Worm (Caenorhabditis elegans) whole organism, L2 larva: ENCODE data around the gene rod-1.

Source experiments
- C34F6.9 ChIP-seq: fragments of 150-350 bp; optimal IDR thresholded peaks from 2 replicates; lab custom pipeline; 2014; ENCODE audit warnings: missing biosample characterization, missing genetic modification characterization
- F13H6.1 ChIP-seq: sonication (generic microtip); optimal IDR thresholded peaks from 2 replicates; lab custom pipeline; 2016; ENCODE audit warnings: missing genetic modification characterization, missing compliant biosample characterization
- R02D3.7 ChIP-seq: fragments of 150-350 bp; optimal IDR thresholded peaks from 2 replicates; lab custom pipeline; 2014; ENCODE audit warnings: missing biosample characterization, missing genetic modification characterization
- alr-1 ChIP-seq: fragments of 150-350 bp; optimal IDR thresholded peaks from 2 replicates; lab custom pipeline; 2014; ENCODE audit warnings: missing biosample characterization, missing genetic modification characterization
- ama-1 ChIP-seq: fragments of 150-350 bp; optimal IDR thresholded peaks from 2 replicates; lab custom pipeline; 2018; ENCODE audit warnings: inconsistent platforms
- blmp-1 ChIP-seq: sonication (generic microtip); optimal IDR thresholded peaks from 2 replicates; lab custom pipeline; 2017; ENCODE audit warnings: missing genetic modification characterization, mild to moderate bottlenecking, missing compliant biosample characterization, antibody characterized with exemption, moderate library complexity; ENCODE audit not compliant: insufficient read depth
- ceh-16 ChIP-seq: fragments of 150-350 bp; optimal IDR thresholded peaks from 2 replicates; lab custom pipeline; 2014; ENCODE audit warnings: missing biosample characterization, missing genetic modification characterization
- ceh-82 ChIP-seq: fragments of 150-350 bp; optimal IDR thresholded peaks from 2 replicates; lab custom pipeline; 2014; ENCODE audit warnings: missing biosample characterization, missing genetic modification characterization
- crh-2 ChIP-seq: sonication (generic microtip); optimal IDR thresholded peaks from 2 replicates; lab custom pipeline; 2017; ENCODE audit warnings: missing biosample characterization, missing genetic modification characterization
- dmd-4 ChIP-seq: sonication (generic microtip); optimal IDR thresholded peaks from 2 replicates; lab custom pipeline; 2017; ENCODE audit warnings: missing biosample characterization, missing genetic modification characterization
- egl-27 ChIP-seq: sonication (generic microtip); optimal IDR thresholded peaks from 3 replicates; lab custom pipeline; 2017; ENCODE audit warnings: missing biosample characterization, missing genetic modification reagents, missing genetic modification characterization
- fos-1 ChIP-seq: fragments of 150-350 bp; optimal IDR thresholded peaks from 2 replicates; lab custom pipeline; 2014; ENCODE audit warnings: missing biosample characterization, missing genetic modification characterization
- gmeb-1 ChIP-seq: fragments of 150-350 bp; optimal IDR thresholded peaks from 2 replicates; lab custom pipeline; 2014; ENCODE audit warnings: missing biosample characterization, missing genetic modification characterization
- lin-11 ChIP-seq: fragments of 150-350 bp; sonication (generic microtip); optimal IDR thresholded peaks from 2 replicates; lab custom pipeline; 2014; ENCODE audit warnings: missing biosample characterization, missing genetic modification characterization, inconsistent platforms, mixed read lengths
- lin-13 ChIP-seq: fragments of 150-350 bp; optimal IDR thresholded peaks from 2 replicates; lab custom pipeline; 2014; ENCODE audit warnings: missing biosample characterization, missing genetic modification reagents, missing genetic modification characterization
- lin-39 ChIP-seq: fragments of 150-350 bp; optimal IDR thresholded peaks from 2 replicates; lab custom pipeline; 2014; ENCODE audit warnings: missing biosample characterization, missing genetic modification reagents, missing genetic modification characterization
- lsy-2 ChIP-seq, 2 experiments: fragments of 150-350 bp in 1 of 2; sonication (generic microtip) in 1 of 2; optimal IDR thresholded peaks; 2 replicates each; lab custom pipeline; 2014 to 2017; ENCODE audit warnings: missing biosample characterization in 2 of 2, missing genetic modification characterization in 2 of 2
- mab-5 ChIP-seq: fragments of 150-350 bp; optimal IDR thresholded peaks from 2 replicates; lab custom pipeline; 2014; ENCODE audit warnings: missing biosample characterization, missing genetic modification characterization
- mbf-1 ChIP-seq: sonication (generic microtip); optimal IDR thresholded peaks from 2 replicates; lab custom pipeline; 2017; ENCODE audit warnings: missing biosample characterization, missing genetic modification characterization
- mdl-1 ChIP-seq, 2 experiments: fragments of 150-350 bp in 1 of 2; sonication (generic microtip) in 1 of 2; optimal IDR thresholded peaks; 2 replicates each; lab custom pipeline; 2017; ENCODE audit warnings: missing biosample characterization in 2 of 2, missing genetic modification characterization in 2 of 2
- nhr-11 ChIP-seq: fragments of 150-350 bp; optimal IDR thresholded peaks from 2 replicates; lab custom pipeline; 2014; ENCODE audit warnings: missing biosample characterization, missing genetic modification characterization
- nhr-129 ChIP-seq: fragments of 150-350 bp; optimal IDR thresholded peaks from 2 replicates; lab custom pipeline; 2014; ENCODE audit warnings: missing biosample characterization, missing genetic modification characterization
- nhr-21 ChIP-seq: fragments of 150-350 bp; optimal IDR thresholded peaks from 2 replicates; lab custom pipeline; 2014; ENCODE audit warnings: missing biosample characterization, missing genetic modification characterization
- nhr-237 ChIP-seq: fragments of 150-350 bp; optimal IDR thresholded peaks from 2 replicates; lab custom pipeline; 2014; ENCODE audit warnings: missing biosample characterization, missing genetic modification characterization
- nhr-25 ChIP-seq: fragments of 150-350 bp; sonication (generic microtip); optimal IDR thresholded peaks from 3 replicates; lab custom pipeline; 2014; ENCODE audit warnings: missing biosample characterization, missing genetic modification characterization
- nhr-6 ChIP-seq: fragments of 150-350 bp; optimal IDR thresholded peaks from 2 replicates; lab custom pipeline; 2014; ENCODE audit warnings: missing biosample characterization, missing genetic modification characterization
- nhr-77 ChIP-seq: fragments of 150-350 bp; optimal IDR thresholded peaks from 2 replicates; lab custom pipeline; 2014; ENCODE audit warnings: missing biosample characterization, missing genetic modification characterization
- peb-1 ChIP-seq: fragments of 150-350 bp; optimal IDR thresholded peaks from 2 replicates; lab custom pipeline; 2014; ENCODE audit warnings: missing biosample characterization, missing genetic modification characterization
- sem-4 ChIP-seq: fragments of 150-350 bp; optimal IDR thresholded peaks from 2 replicates; lab custom pipeline; 2014; ENCODE audit warnings: missing biosample characterization, missing genetic modification reagents, missing genetic modification characterization
- sma-3 ChIP-seq: sonication (generic microtip); optimal IDR thresholded peaks from 2 replicates; lab custom pipeline; 2016; ENCODE audit warnings: missing genetic modification reagents, missing genetic modification characterization, missing compliant biosample characterization
- sma-9 ChIP-seq, 2 experiments: fragments of 150-350 bp in 1 of 2; sonication (generic microtip) in 1 of 2; optimal IDR thresholded peaks; 2 replicates each; lab custom pipeline; 2014 to 2016; ENCODE audit warnings: missing genetic modification characterization in 2 of 2, mild to moderate bottlenecking in 1 of 2, missing biosample characterization in 1 of 2, missing compliant biosample characterization in 1 of 2, missing genetic modification reagents in 1 of 2, moderate library complexity in 1 of 2
- snpc-4 ChIP-seq: fragments of 150-350 bp; optimal IDR thresholded peaks from 2 replicates; lab custom pipeline; 2014; ENCODE audit warnings: missing biosample characterization, missing genetic modification characterization
- unc-55 ChIP-seq: fragments of 150-350 bp; sonication (generic microtip); optimal IDR thresholded peaks from 3 replicates; lab custom pipeline; 2014; ENCODE audit warnings: missing biosample characterization, missing genetic modification reagents, missing genetic modification characterization
- unc-62 ChIP-seq: fragments of 150-350 bp; optimal IDR thresholded peaks from 2 replicates; lab custom pipeline; 2014; ENCODE audit warnings: missing biosample characterization, missing genetic modification reagents, missing genetic modification characterization
- zag-1 ChIP-seq: fragments of 150-350 bp; optimal IDR thresholded peaks from 2 replicates; lab custom pipeline; 2014; ENCODE audit warnings: missing biosample characterization, missing genetic modification characterization
- ztf-1 ChIP-seq: fragments of 200-800 bp; sonication (Bioruptor generic); conservative IDR thresholded peaks from 2 replicates; pipeline ENCODE4 v1.3.6; 2022; ENCODE audit warnings: missing genetic modification characterization, missing compliant biosample characterization
- ztf-4 ChIP-seq: fragments of 150-350 bp; optimal IDR thresholded peaks from 2 replicates; lab custom pipeline; 2014; ENCODE audit warnings: missing biosample characterization, missing genetic modification characterization

The rod-1 gene

DNA sequence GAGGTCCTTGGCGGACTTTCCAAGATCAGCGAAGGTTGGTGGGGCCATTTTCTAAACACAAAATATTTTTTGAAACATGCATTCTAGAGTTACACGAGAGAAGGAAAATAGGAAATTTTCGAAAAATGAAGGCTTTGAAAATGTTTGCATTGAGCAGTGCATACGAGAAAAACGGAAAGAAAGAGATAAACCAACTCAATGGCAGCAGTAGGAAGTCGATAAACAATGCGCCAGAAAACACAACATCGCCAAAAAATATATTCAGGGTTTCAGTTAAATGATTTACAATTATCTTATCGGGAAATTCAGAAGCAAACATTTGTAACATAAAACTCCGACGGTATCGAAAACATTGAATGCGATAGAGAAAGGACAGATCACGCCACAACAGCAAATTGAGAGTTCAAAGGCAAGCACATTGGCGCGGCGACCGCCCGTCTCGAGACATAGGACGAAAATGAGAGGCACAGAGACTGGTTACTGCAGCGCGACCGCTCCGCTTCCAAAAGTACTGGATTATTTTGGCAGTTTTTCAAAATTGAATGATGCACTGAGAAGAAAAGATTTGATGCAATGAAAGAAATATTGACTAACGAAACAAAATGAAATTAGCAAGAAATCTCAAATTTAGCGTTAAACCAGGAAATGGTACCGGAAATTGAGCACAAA is 29.7 kb downstream of the rod-1 start, which contains the start of the genes vdac-1 and R05G6.5:
Gene vdac-1 (minus strand): TSS at position 51 of the 669 bp plus-strand sequence.
Gene R05G6.5 (plus strand): TSS at position 527 of the 669 bp plus-strand sequence.
- TF ChIP-seq ama-1 (lab: Kevin White, UChicago) (peak; percentile 80), nhr-11 (tag; lab: Kevin White, UChicago) (no peak), sem-4 (peak; percentile 42), alr-1 (tag; lab: Kevin White, UChicago) (no peak), blmp-1 (tag; lab: Kevin White, UChicago) (peak; percentile 57), F13H6.1 (tag; lab: Kevin White, UChicago) (peak; percentile 81), ztf-4 (peak; percentile 51), lin-13 (GFP tag; lab: Kevin White, UChicago) (peak; percentile 80), unc-62 (no peak), mbf-1 (no peak), nhr-25 (peak; percentile 77), ceh-82 (tag; lab: Kevin White, UChicago) (no peak), ztf-1 (GFP tag; lab: Robert Waterston, UW) (no peak), nhr-21 (tag; lab: Kevin White, UChicago) (peak; percentile 74), sma-9 (GFP tag; optimal IDR thresholded peaks at IDR 0.05; lab: Kevin White, UChicago) (peak; percentile 59), sma-9 (tag; optimal IDR thresholded peaks at IDR 0.05; lab: Kevin White, UChicago) (no peak), fos-1 (tag; lab: Kevin White, UChicago) (peak; percentile 88), snpc-4 (tag; lab: Kevin White, UChicago) (peak; percentile 44), egl-27 (tag; lab: Kevin White, UChicago) (peak; percentile 42), nhr-77 (tag; lab: Kevin White, UChicago) (no peak), sma-3 (GFP tag; lab: Kevin White, UChicago) (peak; percentile 86), R02D3.7 (no peak), crh-2 (peak; percentile 92), unc-55 (GFP tag; lab: Kevin White, UChicago) (peak; percentile 85), zag-1 (tag; lab: Kevin White, UChicago) (peak; percentile 70), nhr-6 (tag; lab: Kevin White, UChicago) (peak; percentile 25), lsy-2 (tag; optimal IDR thresholded peaks at IDR 0.05; lab: Kevin White, UChicago) (peak; percentile 49 to 86), ceh-16 (tag; lab: Kevin White, UChicago) (peak; percentile 27), peb-1 (tag; lab: Kevin White, UChicago) (no peak), lin-11 (peak; percentile 57), gmeb-1 (tag; lab: Kevin White, UChicago) (peak; percentile 89), mab-5 (tag; lab: Kevin White, UChicago) (no peak), lin-39 (tag; lab: Kevin White, UChicago) (no peak), dmd-4 (tag; lab: Kevin White, UChicago) (no peak), mdl-1 (tag; optimal IDR thresholded peaks at IDR 0.05; lab: Kevin White, UChicago) (peak; percentile 16 to 61), C34F6.9 (tag; lab: Kevin White, UChicago) (peak; percentile 77), nhr-129 (tag; lab: Kevin White, UChicago) (peak; percentile 87)

DNA sequence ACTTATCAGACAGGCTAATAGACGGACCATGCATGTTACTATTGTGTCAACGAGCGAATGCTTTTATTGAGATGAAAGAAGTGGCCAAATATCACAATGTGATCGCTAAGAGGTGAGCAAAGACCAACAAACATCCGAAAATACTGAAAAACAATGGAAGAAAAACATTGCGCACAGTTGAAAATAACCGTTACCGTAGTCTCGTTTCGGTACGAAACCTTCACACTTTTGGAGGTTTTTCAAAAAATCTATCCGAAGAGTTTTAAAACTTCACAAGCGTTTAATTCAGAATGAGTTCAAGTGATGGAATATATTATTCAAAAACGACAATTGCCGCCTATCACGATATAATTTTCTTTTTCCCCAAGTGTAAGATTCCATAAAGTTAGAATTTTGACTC is 30.6 kb downstream of the rod-1 start:
- TF ChIP-seq nhr-237 (tag; lab: Kevin White, UChicago): no peak
- TF ChIP-seq lsy-2 (tag; optimal IDR thresholded peaks at IDR 0.05; lab: Kevin White, UChicago): peak in 1 of 2 experiments; percentile 87
- TF ChIP-seq lin-13 (GFP tag; lab: Kevin White, UChicago): no peak
- no peak for TF ChIP-seq mbf-1

ce11 chrIV:7510829-7511228 is 32.6 kb downstream of the rod-1 start:
- no peak for TF ChIP-seq peb-1 (tag; lab: Kevin White, UChicago)
